Fruit fly (Drosophila melanogaster) S2 (cell line): ENCODE data around the gene CG4025.

ENCODE experiments used
- CG8478 ChIP-seq: fragments of >200 bp; optimal IDR thresholded peaks from 2 replicates; lab custom pipeline; 2018
- CTCF ChIP-seq, 2 experiments: fragments of >200 bp; optimal IDR thresholded peaks; 2 replicates each; lab custom pipeline; 2018

dm6 chrX:2066259-2066658, 10.5 kb upstream of the CG4025 start, which contains the start of gene CG14054:
- TF ChIP-seq CTCF (optimal IDR thresholded peaks at IDR 0.05; lab: Kevin White, UChicago) (no peak), CG8478 (lab: Kevin White, UChicago) (no peak)
